Worm (Caenorhabditis elegans) whole organism, L4/young adult: Measurements from ENCODE around the gene srb-17.

Source experiments
- W03F9.2 ChIP-seq: fragments of 150-350 bp; optimal IDR thresholded peaks from 2 replicates; lab custom pipeline; 2014; ENCODE audit warnings: missing biosample characterization, missing genetic modification characterization
- dao-5 ChIP-seq: sonication (generic microtip); optimal IDR thresholded peaks from 2 replicates; lab custom pipeline; 2016; ENCODE audit warnings: missing genotype, missing genetic modification characterization, moderate library complexity, missing compliant biosample characterization
- him-1 ChIP-seq: sonication (generic microtip); optimal IDR thresholded peaks from 2 replicates; lab custom pipeline; 2016; ENCODE audit warnings: missing genotype, missing genetic modification reagents, missing genetic modification characterization, missing compliant biosample characterization

DNA sequence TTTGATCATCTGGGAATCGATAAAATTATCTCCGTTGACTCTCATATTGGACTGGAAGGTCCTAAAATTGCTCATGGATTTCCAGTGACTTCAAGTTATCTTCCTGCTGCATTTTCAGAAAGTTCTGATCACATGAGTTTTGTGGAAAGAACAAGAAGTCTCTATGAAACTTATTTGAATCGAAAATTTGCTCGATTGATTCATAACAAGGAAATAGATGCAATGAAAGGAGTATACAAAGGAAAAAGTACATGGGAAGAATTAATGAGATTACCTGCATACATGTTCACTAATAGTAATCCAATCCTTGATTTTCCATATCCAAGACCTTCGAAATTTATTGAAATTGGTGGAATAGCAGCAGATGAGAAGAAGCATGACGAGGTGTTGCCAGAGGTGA, 8.7 kb upstream of the srb-17 start:
- TF ChIP-seq W03F9.2, result no peak
- no peak for TF ChIP-seq him-1 (tag; lab: Kevin White, UChicago)
- no peak for TF ChIP-seq dao-5 (tag; lab: Kevin White, UChicago)
